Worm (Caenorhabditis elegans) whole organism, young adult: ENCODE measurements around the gene C45G9.6.
A peak's percentile ranks its signal among the peaks of the same experiment; 100 is the strongest.

ENCODE experiments used
- B0019.2 ChIP-seq: fragments of 200-800 bp; sonication (Bioruptor generic); conservative IDR thresholded peaks from 2 replicates; pipeline ENCODE4 v1.3.6; 2022; ENCODE audit warnings: missing genetic modification reagents, missing genetic modification characterization, missing compliant biosample characterization
- B0336.3 ChIP-seq: fragments of 200-800 bp; sonication (Bioruptor generic); IDR thresholded peaks from 2 replicates; pipeline ENCODE4 v1.3.6; 2022; ENCODE audit warnings: missing genetic modification characterization, missing compliant biosample characterization
- C06A6.2 ChIP-seq: fragments of 200-800 bp; sonication (Bioruptor generic); conservative IDR thresholded peaks from 2 replicates; pipeline ENCODE4 v1.3.6; 2022; ENCODE audit warnings: missing genetic modification characterization, missing compliant biosample characterization
- D2030.7 ChIP-seq: fragments of 200-800 bp; sonication (Bioruptor generic); IDR thresholded peaks from 2 replicates; pipeline ENCODE4 v1.3.6; 2022; ENCODE audit warnings: missing genetic modification reagents, missing genetic modification characterization, missing compliant biosample characterization
- F22D6.2 ChIP-seq: sonication (generic microtip); optimal IDR thresholded peaks from 2 replicates; lab custom pipeline; 2016; ENCODE audit warnings: mild to moderate bottlenecking, missing genetic modification characterization, missing compliant biosample characterization
- F33H1.4 ChIP-seq: fragments of 200-800 bp; sonication (Bioruptor generic); IDR thresholded peaks from 2 replicates; pipeline ENCODE4 v1.3.6; 2022; ENCODE audit warnings: missing genetic modification reagents, missing genetic modification characterization, missing compliant biosample characterization
- F52B5.7 ChIP-seq: sonication (generic microtip); optimal IDR thresholded peaks from 2 replicates; lab custom pipeline; 2016; ENCODE audit warnings: mild to moderate bottlenecking, missing genetic modification characterization, missing compliant biosample characterization
- F55B11.4 ChIP-seq: sonication (generic microtip); optimal IDR thresholded peaks from 2 replicates; lab custom pipeline; 2016; ENCODE audit warnings: missing compliant biosample characterization, missing genetic modification characterization, borderline replicate concordance; ENCODE audit not compliant: insufficient read depth
- K12H6.12 ChIP-seq: fragments of 200-800 bp; sonication (Bioruptor generic); optimal IDR thresholded peaks from 2 replicates; lab custom pipeline; 2018; ENCODE audit warnings: mild to moderate bottlenecking, missing genetic modification characterization, missing compliant biosample characterization
- T07F8.4 ChIP-seq: sonication (generic microtip); optimal IDR thresholded peaks from 2 replicates; lab custom pipeline; 2016; ENCODE audit warnings: mild to moderate bottlenecking, missing genetic modification characterization, moderate library complexity, missing compliant biosample characterization
- Y53G8AR.9 ChIP-seq: fragments of 200-800 bp; sonication (Bioruptor generic); conservative IDR thresholded peaks from 2 replicates; pipeline ENCODE4 v1.3.6; 2022; ENCODE audit warnings: missing genetic modification reagents, missing genetic modification characterization, missing compliant biosample characterization
- Y95B8A.8 ChIP-seq: fragments of 200-800 bp; sonication (Bioruptor generic); IDR thresholded peaks from 2 replicates; pipeline ENCODE4 v1.3.6; 2022; ENCODE audit warnings: missing genetic modification reagents, missing genetic modification characterization, missing compliant biosample characterization
- aptf-2 ChIP-seq: fragments of 200-800 bp; sonication (Bioruptor generic); conservative IDR thresholded peaks from 2 replicates; pipeline ENCODE4 v1.3.6; 2022; ENCODE audit warnings: missing genetic modification reagents, missing genetic modification characterization, missing compliant biosample characterization
- attf-3 ChIP-seq: fragments of 200-800 bp; sonication (Bioruptor generic); conservative IDR thresholded peaks from 2 replicates; pipeline ENCODE4 v1.3.6; 2022; ENCODE audit warnings: missing genetic modification reagents, missing genetic modification characterization, missing compliant biosample characterization
- attf-5 ChIP-seq: fragments of 200-800 bp; sonication (Bioruptor generic); optimal IDR thresholded peaks from 2 replicates; lab custom pipeline; 2018; ENCODE audit warnings: mild to moderate bottlenecking, missing genetic modification characterization, missing compliant biosample characterization
- bed-1 ChIP-seq: fragments of 200-800 bp; sonication (Bioruptor generic); IDR thresholded peaks from 2 replicates; pipeline ENCODE4 v1.3.6; 2022; ENCODE audit warnings: missing genetic modification reagents, missing genetic modification characterization, missing compliant biosample characterization
- ccch-3 ChIP-seq: fragments of 200-800 bp; sonication (Bioruptor generic); optimal IDR thresholded peaks from 2 replicates; lab custom pipeline; 2018; ENCODE audit warnings: mild to moderate bottlenecking, missing genetic modification characterization, missing compliant biosample characterization
- cebp-1 ChIP-seq, 2 experiments: fragments of 200-800 bp in 1 of 2; sonication (Bioruptor generic) in 1 of 2; sonication (generic microtip) in 1 of 2; IDR thresholded peaks in 1 of 2; optimal IDR thresholded peaks in 1 of 2; 2 replicates each; pipeline versions ENCODE4 v1.3.6 to Lab custom; 2017 to 2022; ENCODE audit warnings: missing compliant biosample characterization in 2 of 2, missing genetic modification characterization in 2 of 2, mild to moderate bottlenecking in 1 of 2, missing genetic modification reagents in 1 of 2, moderate library complexity in 1 of 2
- ceh-79 ChIP-seq: sonication (generic microtip); optimal IDR thresholded peaks from 2 replicates; lab custom pipeline; 2017; ENCODE audit warnings: mild to moderate bottlenecking, missing genetic modification characterization, missing compliant biosample characterization
- dpl-1 ChIP-seq: fragments of 150-350 bp; optimal IDR thresholded peaks from 2 replicates; lab custom pipeline; 2014; ENCODE audit warnings: missing biosample characterization, missing genetic modification reagents, missing genetic modification characterization
- egl-44 ChIP-seq: fragments of 200-800 bp; sonication (Bioruptor generic); IDR thresholded peaks from 2 replicates; pipeline ENCODE4 v1.3.6; 2022; ENCODE audit warnings: missing genetic modification reagents, missing genetic modification characterization, missing compliant biosample characterization
- hsf-1 ChIP-seq: fragments of 200-800 bp; sonication (Bioruptor generic); IDR thresholded peaks from 2 replicates; pipeline ENCODE4 v1.3.6; 2022; ENCODE audit warnings: missing genetic modification reagents, missing genetic modification characterization, missing compliant biosample characterization
- let-526 ChIP-seq: fragments of 200-800 bp; sonication (Bioruptor generic); IDR thresholded peaks from 2 replicates; pipeline ENCODE4 v1.3.6; 2022; ENCODE audit warnings: missing genetic modification reagents, missing genetic modification characterization, missing compliant biosample characterization
- let-607 ChIP-seq, 2 experiments: fragments of 200-800 bp in 1 of 2; sonication (Bioruptor generic) in 1 of 2; sonication (generic microtip) in 1 of 2; optimal IDR thresholded peaks; 2 replicates each; lab custom pipeline; 2016 to 2018; ENCODE audit warnings: mild to moderate bottlenecking in 2 of 2, missing compliant biosample characterization in 2 of 2, missing genetic modification characterization in 2 of 2, moderate library complexity in 2 of 2, missing genotype in 1 of 2
- lin-40 ChIP-seq: sonication (generic microtip); optimal IDR thresholded peaks from 2 replicates; lab custom pipeline; 2016; ENCODE audit warnings: missing genetic modification characterization, mild to moderate bottlenecking, missing compliant biosample characterization, missing genotype, missing genetic modification reagents
- madf-6 ChIP-seq: fragments of 200-800 bp; sonication (Bioruptor generic); IDR thresholded peaks from 2 replicates; pipeline ENCODE4 v1.3.6; 2022; ENCODE audit warnings: missing genetic modification reagents, missing genetic modification characterization, missing compliant biosample characterization
- madf-8 ChIP-seq: fragments of 200-800 bp; sonication (Bioruptor generic); conservative IDR thresholded peaks from 2 replicates; pipeline ENCODE4 v1.3.6; 2022; ENCODE audit warnings: missing genetic modification reagents, missing genetic modification characterization, missing compliant biosample characterization
- nfyb-1 ChIP-seq: fragments of 200-800 bp; sonication (Bioruptor generic); IDR thresholded peaks from 2 replicates; pipeline ENCODE4 v1.3.6; 2022; ENCODE audit warnings: missing genetic modification reagents, missing genetic modification characterization, missing compliant biosample characterization
- pbrm-1 ChIP-seq: fragments of 200-800 bp; sonication (Bioruptor generic); IDR thresholded peaks from 2 replicates; pipeline ENCODE4 v1.3.6; 2022; ENCODE audit warnings: missing genetic modification reagents, missing genetic modification characterization, missing compliant biosample characterization
- rpc-1 ChIP-seq, 2 experiments: fragments of 150-350 bp in 1 of 2; sonication (generic microtip) in 1 of 2; optimal IDR thresholded peaks; 2 replicates each; lab custom pipeline; 2014 to 2018; ENCODE audit warnings: missing biosample characterization in 1 of 2, missing genetic modification characterization in 1 of 2, missing genetic modification reagents in 1 of 2, missing genotype in 1 of 2
- sdz-38 ChIP-seq: sonication (generic microtip); optimal IDR thresholded peaks from 2 replicates; lab custom pipeline; 2016; ENCODE audit warnings: missing genotype, missing genetic modification characterization, missing compliant biosample characterization
- snpc-1.1 ChIP-seq: sonication (generic microtip); optimal IDR thresholded peaks from 2 replicates; lab custom pipeline; 2017; ENCODE audit warnings: missing genetic modification characterization, mild to moderate bottlenecking, missing compliant biosample characterization, antibody characterized with exemption, moderate library complexity, missing genotype, missing genetic modification reagents; ENCODE audit not compliant: insufficient read depth
- snpc-1.3 ChIP-seq: sonication (generic microtip); optimal IDR thresholded peaks from 2 replicates; lab custom pipeline; 2017; ENCODE audit warnings: missing genetic modification characterization, mild to moderate bottlenecking, missing compliant biosample characterization, antibody characterized with exemption, moderate library complexity, missing genotype, missing genetic modification reagents; ENCODE audit not compliant: insufficient read depth
- snpc-3.4 ChIP-seq: sonication (generic microtip); optimal IDR thresholded peaks from 2 replicates; lab custom pipeline; 2017; ENCODE audit warnings: missing genetic modification characterization, mild to moderate bottlenecking, missing compliant biosample characterization, antibody characterized with exemption, moderate library complexity, missing genotype, missing genetic modification reagents
- somi-1 ChIP-seq: fragments of 200-800 bp; sonication (Bioruptor generic); optimal IDR thresholded peaks from 2 replicates; lab custom pipeline; 2018; ENCODE audit warnings: mild to moderate bottlenecking, missing genetic modification characterization, missing compliant biosample characterization
- sptf-2 ChIP-seq: fragments of 200-800 bp; sonication (Bioruptor generic); optimal IDR thresholded peaks from 2 replicates; lab custom pipeline; 2018; ENCODE audit warnings: mild to moderate bottlenecking, missing genetic modification characterization, missing compliant biosample characterization
- unc-130 ChIP-seq: sonication (generic microtip); optimal IDR thresholded peaks from 2 replicates; lab custom pipeline; 2016; ENCODE audit warnings: missing genetic modification reagents, missing genetic modification characterization, missing compliant biosample characterization
- zim-3 ChIP-seq: sonication (generic microtip); optimal IDR thresholded peaks from 2 replicates; lab custom pipeline; 2017; ENCODE audit warnings: mild to moderate bottlenecking, missing genetic modification characterization, moderate library complexity, missing compliant biosample characterization
- ztf-22 ChIP-seq: fragments of 200-800 bp; sonication (Bioruptor generic); optimal IDR thresholded peaks from 2 replicates; lab custom pipeline; 2018; ENCODE audit warnings: mild to moderate bottlenecking, missing genetic modification characterization, moderate library complexity, missing compliant biosample characterization
- ztf-6 ChIP-seq: fragments of 200-800 bp; sonication (Bioruptor generic); IDR thresholded peaks from 2 replicates; pipeline ENCODE4 v1.3.6; 2022; ENCODE audit warnings: missing genetic modification reagents, missing genetic modification characterization, missing compliant biosample characterization

C45G9.6 gene

DNA sequence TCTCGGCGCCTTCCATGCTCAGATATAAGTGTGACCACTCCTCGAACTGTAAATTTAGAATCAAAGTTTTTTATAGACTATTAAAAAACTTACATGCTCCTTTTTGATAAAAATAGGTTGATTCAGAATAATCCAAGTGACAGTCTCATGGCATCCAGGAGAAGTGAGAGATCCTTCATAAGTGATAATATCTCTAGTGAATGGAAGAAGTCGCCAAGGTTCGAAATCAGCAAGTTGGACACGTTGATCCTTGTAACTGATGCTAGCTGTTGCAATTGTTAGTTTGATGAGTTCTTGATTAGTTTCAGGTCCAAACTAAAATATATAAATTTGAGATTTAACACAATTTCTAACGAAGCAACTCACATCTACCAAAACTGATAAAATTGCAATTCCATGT lies 47.0 kb downstream of the C45G9.6 start (continued):
- TF ChIP-seq let-526: no peak
- TF ChIP-seq F33H1.4: no peak
- no peak for TF ChIP-seq B0019.2 (GFP tag; lab: Robert Waterston, UW)
- no peak for TF ChIP-seq F22D6.2 (tag; lab: Kevin White, UChicago)
- no peak for TF ChIP-seq snpc-1.3 (tag; lab: Kevin White, UChicago)
- TF ChIP-seq pbrm-1 (GFP tag; lab: Robert Waterston, UW): no peak
- TF ChIP-seq F52B5.7 (tag; lab: Kevin White, UChicago): no peak
- no peak for TF ChIP-seq attf-3 (GFP tag; lab: Robert Waterston, UW)
- no peak for TF ChIP-seq ccch-3 (GFP tag; lab: Kevin White, UChicago)
- peak; percentile 38 for TF ChIP-seq lin-40 (tag; lab: Kevin White, UChicago)
- no peak for TF ChIP-seq aptf-2 (GFP tag; lab: Robert Waterston, UW)
- TF ChIP-seq unc-130 (GFP tag; lab: Kevin White, UChicago): no peak
- no peak for TF ChIP-seq C06A6.2 (GFP tag; lab: Robert Waterston, UW)
- TF ChIP-seq D2030.7 (GFP tag; lab: Robert Waterston, UW): no peak
- no peak for TF ChIP-seq nfyb-1
- no peak for TF ChIP-seq ceh-79 (tag; lab: Kevin White, UChicago)
- TF ChIP-seq F55B11.4 (tag; lab: Kevin White, UChicago): no peak
- no peak for TF ChIP-seq snpc-3.4
- TF ChIP-seq attf-5 (GFP tag; lab: Kevin White, UChicago): peak; percentile 32
- TF ChIP-seq sdz-38: no peak
- no peak for TF ChIP-seq Y95B8A.8 (GFP tag; lab: Robert Waterston, UW)
- TF ChIP-seq snpc-1.1 (tag; lab: Kevin White, UChicago): no peak
- TF ChIP-seq bed-1: no peak
- no peak for TF ChIP-seq sptf-2
- no peak for TF ChIP-seq egl-44 (GFP tag; lab: Robert Waterston, UW)
- no peak for TF ChIP-seq somi-1
- 0 out of 2 replicates have a peak, but pooled peaks have one; percentile 23 for TF ChIP-seq B0336.3 (GFP tag; lab: Robert Waterston, UW)
- no peak for TF ChIP-seq cebp-1 (GFP tag; IDR thresholded peaks at IDR 0.05; lab: Robert Waterston, UW)
- no peak for TF ChIP-seq cebp-1 (tag; optimal IDR thresholded peaks at IDR 0.05; lab: Kevin White, UChicago)
- peak; percentile 25; the same call in 1 of the 2 replicates for TF ChIP-seq madf-6 (GFP tag; lab: Robert Waterston, UW)
- no peak for TF ChIP-seq madf-8 (GFP tag; lab: Robert Waterston, UW)
- peak; percentile 9 for TF ChIP-seq ztf-22 (GFP tag; lab: Kevin White, UChicago)
- TF ChIP-seq dpl-1: no peak
- 0 out of 2 replicates have a peak, but pooled peaks have one; percentile 16 for TF ChIP-seq hsf-1 (GFP tag; lab: Robert Waterston, UW)
- TF ChIP-seq T07F8.4 (tag; lab: Kevin White, UChicago): no peak
- peak; percentile 8; the same call in 1 of the 2 replicates for TF ChIP-seq Y53G8AR.9
- TF ChIP-seq let-607 (tag; optimal IDR thresholded peaks at IDR 0.05; lab: Kevin White, UChicago): no peak
- no peak for TF ChIP-seq ztf-6
- TF ChIP-seq zim-3 (tag; lab: Kevin White, UChicago): no peak
- no peak for TF ChIP-seq K12H6.12 (tag; lab: Kevin White, UChicago)
- TF ChIP-seq rpc-1 (optimal IDR thresholded peaks at IDR 0.05; lab: Kevin White, UChicago): no peak
- no peak for TF ChIP-seq rpc-1 (tag; optimal IDR thresholded peaks at IDR 0.05; lab: Kevin White, UChicago)
